Fruit fly (Drosophila melanogaster) whole organism, embryonic: ENCODE results near the gene Prx4.
A peak's percentile ranks its signal among the peaks of the same experiment; 100 is the strongest.

Experiments
- Bteb2 ChIP-seq: fragments of 200-800 bp; sonication (Bioruptor generic); optimal IDR thresholded peaks from 2 replicates; lab custom pipeline; 2016; ENCODE audit warnings: missing biosample characterization, missing genetic modification characterization
- CG10543 ChIP-seq: fragments of 200-800 bp; sonication (Bioruptor generic); optimal IDR thresholded peaks from 3 replicates; lab custom pipeline; 2017; ENCODE audit warnings: missing biosample characterization, mild to moderate bottlenecking, missing genetic modification characterization, moderate library complexity
- CG10654 ChIP-seq: fragments of 200-800 bp; sonication (Bioruptor generic); optimal IDR thresholded peaks from 2 replicates; lab custom pipeline; 2016; ENCODE audit warnings: missing biosample characterization, missing genetic modification characterization
- CG12104 ChIP-seq: fragments of 200-800 bp; sonication (Bioruptor generic); optimal IDR thresholded peaks from 3 replicates; lab custom pipeline; 2016; ENCODE audit warnings: missing biosample characterization, missing genetic modification characterization
- CG12155 ChIP-seq: fragments of 200-800 bp; sonication (Bioruptor generic); optimal IDR thresholded peaks from 3 replicates; lab custom pipeline; 2016; ENCODE audit warnings: missing biosample characterization, missing genetic modification characterization
- CG13775 ChIP-seq: fragments of 200-800 bp; sonication (Bioruptor generic); optimal IDR thresholded peaks from 3 replicates; lab custom pipeline; 2017; ENCODE audit warnings: missing biosample characterization, mild to moderate bottlenecking, missing genetic modification characterization
- CG17359 ChIP-seq: fragments of 200-800 bp; sonication (Bioruptor generic); optimal IDR thresholded peaks from 3 replicates; lab custom pipeline; 2018; ENCODE audit warnings: missing biosample characterization, mild to moderate bottlenecking, missing genetic modification characterization, moderate library complexity
- CG1832 ChIP-seq: fragments of 200-800 bp; sonication (Bioruptor generic); optimal IDR thresholded peaks from 2 replicates; lab custom pipeline; 2017; ENCODE audit warnings: missing biosample characterization, mild to moderate bottlenecking, missing genetic modification characterization, inconsistent platforms
- CG2678 ChIP-seq: fragments of 200-800 bp; sonication (Bioruptor generic); optimal IDR thresholded peaks from 3 replicates; lab custom pipeline; 2019; ENCODE audit warnings: missing biosample characterization, mild to moderate bottlenecking, missing genetic modification characterization, moderate library complexity
- CG3065 ChIP-seq: fragments of 200-800 bp; sonication (Bioruptor generic); optimal IDR thresholded peaks from 2 replicates; lab custom pipeline; 2016; ENCODE audit warnings: missing biosample characterization, missing genetic modification characterization
- CG32767 ChIP-seq: fragments of 200-800 bp; sonication (Bioruptor generic); IDR thresholded peaks from 2 replicates; pipeline ENCODE4 v1.3.6; 2022; ENCODE audit warnings: missing biosample characterization, missing genetic modification characterization
- CG3995 ChIP-seq: fragments of 200-800 bp; sonication (Bioruptor generic); optimal IDR thresholded peaks from 3 replicates; lab custom pipeline; 2016; ENCODE audit warnings: missing biosample characterization, missing genetic modification characterization
- CG4282 ChIP-seq: fragments of 200-800 bp; sonication (Bioruptor generic); optimal IDR thresholded peaks from 2 replicates; lab custom pipeline; 2016; ENCODE audit warnings: missing biosample characterization, missing genetic modification characterization
- CG7271 ChIP-seq: fragments of 200-800 bp; sonication (Bioruptor generic); optimal IDR thresholded peaks from 2 replicates; lab custom pipeline; 2018; ENCODE audit warnings: missing biosample characterization, mild to moderate bottlenecking, missing genetic modification characterization, moderate library complexity
- CG7357 ChIP-seq: fragments of 200-800 bp; sonication (Bioruptor generic); IDR thresholded peaks from 3 replicates; pipeline ENCODE4 v1.3.6; 2022; ENCODE audit warnings: missing biosample characterization, missing genetic modification characterization
- CG8388 ChIP-seq: fragments of 200-800 bp; sonication (Bioruptor generic); optimal IDR thresholded peaks from 2 replicates; lab custom pipeline; 2019; ENCODE audit warnings: missing biosample characterization, mild to moderate bottlenecking, missing genetic modification characterization, moderate library complexity
- CG8944 ChIP-seq: fragments of 200-800 bp; sonication (Bioruptor generic); optimal IDR thresholded peaks from 3 replicates; lab custom pipeline; 2016; ENCODE audit warnings: missing biosample characterization, missing genetic modification characterization
- CkIIα-i1 ChIP-seq: fragments of 200-800 bp; sonication (Bioruptor generic); IDR thresholded peaks from 2 replicates; pipeline ENCODE4 v1.3.6; 2022; ENCODE audit warnings: missing biosample characterization, missing genetic modification characterization
- Dll ChIP-seq: fragments of 200-800 bp; sonication (Bioruptor generic); IDR thresholded peaks from 4 replicates; pipeline ENCODE4 v1.3.6; 2022; ENCODE audit warnings: missing biosample characterization, missing genetic modification characterization; ENCODE audit not compliant: partially characterized antibody
- Fer2 ChIP-seq: fragments of 200-800 bp; sonication (Bioruptor generic); optimal IDR thresholded peaks from 2 replicates; lab custom pipeline; 2018; ENCODE audit warnings: missing biosample characterization, mild to moderate bottlenecking, missing genetic modification characterization, moderate library complexity
- Gug ChIP-seq: fragments of 200-800 bp; sonication (Bioruptor generic); IDR thresholded peaks from 4 replicates; pipeline ENCODE4 v1.3.6; 2022; ENCODE audit warnings: missing biosample characterization, missing genetic modification characterization
- HLH4C ChIP-seq: fragments of 200-800 bp; sonication (Bioruptor generic); IDR thresholded peaks from 3 replicates; pipeline ENCODE4 v1.3.6; 2022; ENCODE audit warnings: missing biosample characterization, missing genetic modification characterization; ENCODE audit not compliant: partially characterized antibody
- HLH54F ChIP-seq: fragments of 200-800 bp; sonication (Bioruptor generic); optimal IDR thresholded peaks from 3 replicates; lab custom pipeline; 2016; ENCODE audit warnings: missing biosample characterization, missing genetic modification characterization
- HLHmδ ChIP-seq: fragments of 200-800 bp; sonication (Bioruptor generic); optimal IDR thresholded peaks from 2 replicates; lab custom pipeline; 2018; ENCODE audit warnings: missing biosample characterization, mild to moderate bottlenecking, missing genetic modification characterization, moderate library complexity
- Hr78 ChIP-seq, 2 experiments: fragments of 200-800 bp in 1 of 2; fragments of >200 bp in 1 of 2; sonication (Bioruptor generic) in 1 of 2; optimal IDR thresholded peaks; 2 replicates each; lab custom pipeline; 2017 to 2019; ENCODE audit warnings: missing biosample characterization in 2 of 2, missing genetic modification characterization in 2 of 2, mild to moderate bottlenecking in 1 of 2, moderate library complexity in 1 of 2
- Med ChIP-seq: fragments of 200-800 bp; sonication (Bioruptor generic); peaks from one replicate; lab custom pipeline; 2016; ENCODE audit warnings: missing biosample characterization, missing genetic modification characterization, mild to moderate bottlenecking, inconsistent platforms, moderate library complexity
- Nf-YA ChIP-seq: fragments of 200-800 bp; sonication (Bioruptor generic); IDR thresholded peaks from 2 replicates; pipeline ENCODE4 v1.3.6; 2022; ENCODE audit warnings: missing biosample characterization, missing genetic modification characterization
- Nf-YC ChIP-seq: fragments of 200-800 bp; optimal IDR thresholded peaks from 3 replicates; lab custom pipeline; 2019; ENCODE audit warnings: missing biosample characterization, mild to moderate bottlenecking, missing genetic modification characterization, moderate library complexity
- Opbp ChIP-seq: fragments of 200-800 bp; sonication (Bioruptor generic); IDR thresholded peaks from 3 replicates; pipeline ENCODE4 v1.3.6; 2022; ENCODE audit warnings: missing biosample characterization, missing genetic modification characterization; ENCODE audit not compliant: partially characterized antibody
- Sin3A ChIP-seq: fragments of >200 bp; optimal IDR thresholded peaks from 2 replicates; lab custom pipeline; 2018
- Sox102F ChIP-seq: fragments of 200-800 bp; sonication (Bioruptor generic); optimal IDR thresholded peaks from 2 replicates; lab custom pipeline; 2018; ENCODE audit warnings: missing biosample characterization, mild to moderate bottlenecking, missing genetic modification characterization, moderate library complexity
- TFAM ChIP-seq: fragments of 200-800 bp; sonication (Bioruptor generic); optimal IDR thresholded peaks from 2 replicates; lab custom pipeline; 2017; ENCODE audit warnings: missing biosample characterization, missing genetic modification characterization, inconsistent platforms
- al ChIP-seq: fragments of 200-800 bp; sonication (Bioruptor generic); IDR thresholded peaks from 2 replicates; pipeline ENCODE4 v1.3.6; 2022; ENCODE audit warnings: missing biosample characterization, missing genetic modification characterization
- bbx ChIP-seq: fragments of 200-800 bp; sonication (Bioruptor generic); IDR thresholded peaks from 2 replicates; pipeline ENCODE4 v1.3.6; 2022; ENCODE audit warnings: missing biosample characterization, missing genetic modification characterization; ENCODE audit not compliant: partially characterized antibody
- cg ChIP-seq: fragments of 200-800 bp; sonication (Bioruptor generic); optimal IDR thresholded peaks from 3 replicates; lab custom pipeline; 2019; ENCODE audit warnings: missing biosample characterization, mild to moderate bottlenecking, missing genetic modification characterization, moderate library complexity
- ci ChIP-seq: fragments of 200-800 bp; sonication (Bioruptor generic); IDR thresholded peaks from 3 replicates; pipeline ENCODE4 v1.3.6; 2022; ENCODE audit warnings: missing biosample characterization, missing genetic modification characterization
- dysf ChIP-seq: fragments of 200-800 bp; sonication (Bioruptor generic); IDR thresholded peaks from 3 replicates; pipeline ENCODE4 v1.3.6; 2022; ENCODE audit warnings: missing biosample characterization, missing genetic modification characterization
- exex ChIP-seq: fragments of 200-800 bp; sonication (Bioruptor generic); optimal IDR thresholded peaks from 4 replicates; lab custom pipeline; 2018; ENCODE audit warnings: missing biosample characterization, mild to moderate bottlenecking, missing genetic modification characterization, moderate library complexity
- fu2 ChIP-seq: fragments of 200-800 bp; sonication (Bioruptor generic); optimal IDR thresholded peaks from 2 replicates; lab custom pipeline; 2016; ENCODE audit warnings: missing biosample characterization, missing genetic modification characterization
- ken ChIP-seq: fragments of 200-800 bp; sonication (Bioruptor generic); IDR thresholded peaks from 3 replicates; pipeline ENCODE4 v1.3.6; 2022; ENCODE audit warnings: missing biosample characterization, missing genetic modification characterization
- odd ChIP-seq: fragments of 200-800 bp; sonication (Bioruptor generic); optimal IDR thresholded peaks from 2 replicates; lab custom pipeline; 2017; ENCODE audit warnings: missing biosample characterization, mild to moderate bottlenecking, missing genetic modification characterization
- pita ChIP-seq: fragments of 200-800 bp; sonication (Bioruptor generic); optimal IDR thresholded peaks from 2 replicates; lab custom pipeline; 2017; ENCODE audit warnings: missing biosample characterization, mild to moderate bottlenecking, missing genetic modification characterization
- sens-2 ChIP-seq: fragments of 200-800 bp; sonication (Bioruptor generic); IDR thresholded peaks from 2 replicates; pipeline ENCODE4 v1.3.6; 2022; ENCODE audit warnings: missing biosample characterization, missing genetic modification characterization
- stwl ChIP-seq: fragments of 200-800 bp; sonication (Bioruptor generic); optimal IDR thresholded peaks from 3 replicates; lab custom pipeline; 2018; ENCODE audit warnings: missing biosample characterization, mild to moderate bottlenecking, missing genetic modification characterization, moderate library complexity
- tll ChIP-seq, 2 experiments: fragments of 200-800 bp in 1 of 2; fragments of >200 bp in 1 of 2; sonication (Bioruptor generic) in 1 of 2; optimal IDR thresholded peaks; 2 replicates each; lab custom pipeline; 2017 to 2019; ENCODE audit warnings: missing biosample characterization in 2 of 2, missing genetic modification characterization in 2 of 2, mild to moderate bottlenecking in 1 of 2, moderate library complexity in 1 of 2
- z ChIP-seq: fragments of 200-800 bp; sonication (Bioruptor generic); IDR thresholded peaks from 3 replicates; pipeline ENCODE4 v1.3.6; 2022; ENCODE audit warnings: missing biosample characterization, missing genetic modification characterization
- zen ChIP-seq: fragments of 200-800 bp; sonication (Bioruptor generic); optimal IDR thresholded peaks from 3 replicates; lab custom pipeline; 2018; ENCODE audit warnings: missing biosample characterization, mild to moderate bottlenecking, missing genetic modification characterization, moderate library complexity
- zfh2 ChIP-seq: fragments of 200-800 bp; sonication (Bioruptor generic); optimal IDR thresholded peaks from 2 replicates; lab custom pipeline; 2016; ENCODE audit warnings: missing biosample characterization, missing genetic modification characterization

The Prx4 gene

dm6 chr3L:3070274-3071204, 28.4 kb downstream of the Prx4 start, which contains the start of the genes CG32486 and PAN3 (continued):
- TF ChIP-seq bbx (GFP tag; lab: Robert Waterston, UW) (peak; percentile 84), Opbp (peak; percentile 92), Sox102F (GFP tag; lab: Kevin White, UChicago) (peak; percentile 11), HLHmδ (GFP tag; lab: Kevin White, UChicago) (peak; percentile 85), Sin3A (lab: Kevin White, UChicago) (peak; percentile 85), ken (GFP tag; lab: Robert Waterston, UW) (peak; percentile 74), CG8944 (peak; percentile 6), CG13775 (GFP tag; lab: Kevin White, UChicago) (peak; percentile 29), dysf (peak; percentile 5; the same call in 1 of the 3 replicates), CG3995 (peak; percentile 62), Nf-YC (tag; lab: Kevin White, UChicago) (peak; percentile 57), CG7357 (no peak), fu2 (GFP tag; lab: Kevin White, UChicago) (no peak), al (GFP tag; lab: Robert Waterston, UW) (no peak), CG10543 (GFP tag; lab: Kevin White, UChicago) (peak; percentile 78), CkIIα-i1 (GFP tag; lab: Robert Waterston, UW) (no peak), CG17359 (tag; lab: Kevin White, UChicago) (peak; percentile 39), Med (peak; percentile 93), Hr78 (GFP tag; optimal IDR thresholded peaks at IDR 0.05; lab: Kevin White, UChicago) (peak in 1 of 2 experiments; percentile 5), CG8388 (GFP tag; lab: Kevin White, UChicago) (peak; percentile 16), ci (peak; percentile 60; the same call in 1 of the 3 replicates), z (GFP tag; lab: Robert Waterston, UW) (no peak), pita (GFP tag; lab: Kevin White, UChicago) (peak; percentile 76), TFAM (no peak), sens-2 (GFP tag; lab: Robert Waterston, UW) (no peak), Fer2 (no peak), exex (peak; percentile 19), Nf-YA (GFP tag; lab: Robert Waterston, UW) (no peak), CG3065 (peak; percentile 3), CG10654 (GFP tag; lab: Kevin White, UChicago) (peak; percentile 8), Bteb2 (GFP tag; lab: Kevin White, UChicago) (no peak), CG2678 (tag; lab: Kevin White, UChicago) (peak; percentile 42), Gug (peak; percentile 27; the same call in 1 of the 4 replicates), CG32767 (GFP tag; lab: Robert Waterston, UW) (no peak), HLH4C (GFP tag; lab: Robert Waterston, UW) (peak; percentile 77), HLH54F (GFP tag; lab: Kevin White, UChicago) (peak; percentile 10), CG7271 (tag; lab: Kevin White, UChicago) (peak; percentile 26), zfh2 (GFP tag; lab: Kevin White, UChicago) (no peak), Dll (GFP tag; lab: Robert Waterston, UW) (peak; percentile 85; the same call in 3 of the 4 replicates), zen (peak; percentile 52), CG12104 (GFP tag; lab: Kevin White, UChicago) (no peak), cg (GFP tag; lab: Kevin White, UChicago) (peak; percentile 88), CG4282 (GFP tag; lab: Kevin White, UChicago) (no peak), CG12155 (GFP tag; lab: Kevin White, UChicago) (peak; percentile 51), CG1832 (GFP tag; lab: Kevin White, UChicago) (peak; percentile 68), tll (GFP tag; optimal IDR thresholded peaks at IDR 0.05; lab: Kevin White, UChicago) (peak in 1 of 2 experiments; percentile 1), stwl (tag; lab: Kevin White, UChicago) (peak; percentile 51), odd (GFP tag; lab: Kevin White, UChicago) (no peak)
